Fruit fly (Drosophila melanogaster) whole organism, embryonic: Measurements from ENCODE around the gene CG6040.

Experiments
- Asciz ChIP-seq: fragments of 200-800 bp; sonication (Bioruptor generic); optimal IDR thresholded peaks from 2 replicates; lab custom pipeline; 2017; ENCODE audit warnings: missing biosample characterization, mild to moderate bottlenecking, missing genetic modification characterization, missing genetic modification reagents
- B-H1 ChIP-seq: fragments of 200-800 bp; sonication (Bioruptor generic); IDR thresholded peaks from 3 replicates; pipeline ENCODE4 v1.3.6; 2022; ENCODE audit warnings: missing biosample characterization, missing genetic modification characterization
- Bdp1 ChIP-seq: fragments of 200-800 bp; sonication (Bioruptor generic); optimal IDR thresholded peaks from 3 replicates; lab custom pipeline; 2016; ENCODE audit warnings: missing biosample characterization, missing genetic modification characterization
- CG10654 ChIP-seq: fragments of 200-800 bp; sonication (Bioruptor generic); optimal IDR thresholded peaks from 2 replicates; lab custom pipeline; 2016; ENCODE audit warnings: missing biosample characterization, missing genetic modification characterization
- CG11456 ChIP-seq: fragments of 200-800 bp; sonication (Bioruptor generic); IDR thresholded peaks from 3 replicates; pipeline ENCODE4 v1.3.6; 2022; ENCODE audit warnings: missing biosample characterization, missing genetic modification characterization
- CG12219 ChIP-seq: fragments of 200-800 bp; sonication (Bioruptor generic); optimal IDR thresholded peaks from 3 replicates; lab custom pipeline; 2018; ENCODE audit warnings: missing biosample characterization, mild to moderate bottlenecking, missing genetic modification characterization
- CG12299 ChIP-seq: fragments of 200-800 bp; sonication (Bioruptor generic); optimal IDR thresholded peaks from 2 replicates; lab custom pipeline; 2018; ENCODE audit warnings: missing biosample characterization, mild to moderate bottlenecking, missing genetic modification characterization
- CG13424 ChIP-seq: fragments of 200-800 bp; sonication (Bioruptor generic); optimal IDR thresholded peaks from 2 replicates; lab custom pipeline; 2019; ENCODE audit warnings: missing biosample characterization, mild to moderate bottlenecking, missing genetic modification characterization, moderate library complexity
- CG14050 ChIP-seq: fragments of 200-800 bp; sonication (Bioruptor generic); IDR thresholded peaks from 3 replicates; pipeline ENCODE4 v1.3.6; 2022; ENCODE audit warnings: missing biosample characterization, missing genetic modification characterization
- CG14667 ChIP-seq: fragments of 200-800 bp; sonication (Bioruptor generic); IDR thresholded peaks from 2 replicates; pipeline ENCODE4 v1.3.6; 2022; ENCODE audit warnings: missing biosample characterization, missing genetic modification characterization
- CG15269 ChIP-seq: fragments of 200-800 bp; sonication (Bioruptor generic); optimal IDR thresholded peaks from 2 replicates; lab custom pipeline; 2018; ENCODE audit warnings: missing biosample characterization, mild to moderate bottlenecking, missing genetic modification characterization, moderate library complexity
- CG15479 ChIP-seq: fragments of 200-800 bp; sonication (Bioruptor generic); optimal IDR thresholded peaks from 3 replicates; lab custom pipeline; 2019; ENCODE audit warnings: missing biosample characterization, mild to moderate bottlenecking, missing genetic modification characterization, moderate library complexity
- CG1603 ChIP-seq: fragments of 200-800 bp; sonication (Bioruptor generic); optimal IDR thresholded peaks from 2 replicates; lab custom pipeline; 2019; ENCODE audit warnings: missing biosample characterization, mild to moderate bottlenecking, missing genetic modification characterization, moderate library complexity
- CG18262 ChIP-seq: fragments of 200-800 bp; optimal IDR thresholded peaks from 3 replicates; lab custom pipeline; 2019; ENCODE audit warnings: missing biosample characterization, mild to moderate bottlenecking, missing genetic modification characterization, moderate library complexity
- CG30020 ChIP-seq: fragments of 200-800 bp; optimal IDR thresholded peaks from 2 replicates; lab custom pipeline; 2019; ENCODE audit warnings: missing biosample characterization, mild to moderate bottlenecking, missing genetic modification characterization, moderate library complexity
- CG7271 ChIP-seq: fragments of 200-800 bp; sonication (Bioruptor generic); optimal IDR thresholded peaks from 2 replicates; lab custom pipeline; 2018; ENCODE audit warnings: missing biosample characterization, mild to moderate bottlenecking, missing genetic modification characterization, moderate library complexity
- CG7928 ChIP-seq: fragments of 200-800 bp; sonication (Bioruptor generic); optimal IDR thresholded peaks from 2 replicates; lab custom pipeline; 2017; ENCODE audit warnings: missing biosample characterization, mild to moderate bottlenecking, missing genetic modification characterization
- CG7963 ChIP-seq: fragments of 200-800 bp; sonication (Bioruptor generic); IDR thresholded peaks from 3 replicates; pipeline ENCODE4 v1.3.6; 2022; ENCODE audit warnings: missing biosample characterization, missing genetic modification characterization; ENCODE audit not compliant: partially characterized antibody
- Dek ChIP-seq: fragments of 200-800 bp; sonication (Bioruptor generic); optimal IDR thresholded peaks from 3 replicates; lab custom pipeline; 2019; ENCODE audit warnings: missing biosample characterization, mild to moderate bottlenecking, missing genetic modification characterization, moderate library complexity
- Dfd ChIP-seq, 2 experiments: fragments of >200 bp; optimal IDR thresholded peaks; 2 replicates each; lab custom pipeline; 2017; ENCODE audit warnings: missing biosample characterization in 2 of 2, missing genetic modification characterization in 2 of 2
- ERR ChIP-seq: fragments of 200-800 bp; sonication (Bioruptor generic); optimal IDR thresholded peaks from 2 replicates; lab custom pipeline; 2016; ENCODE audit warnings: missing biosample characterization, missing genetic modification characterization
- Elba2 ChIP-seq: fragments of 200-800 bp; sonication (Bioruptor generic); optimal IDR thresholded peaks from 3 replicates; lab custom pipeline; 2016; ENCODE audit warnings: missing biosample characterization, missing genetic modification characterization
- HmgZ ChIP-seq: fragments of 200-800 bp; sonication (Bioruptor generic); optimal IDR thresholded peaks from 2 replicates; lab custom pipeline; 2018; ENCODE audit warnings: missing biosample characterization, mild to moderate bottlenecking, missing genetic modification characterization
- Hr39 ChIP-seq: fragments of >200 bp; optimal IDR thresholded peaks from 2 replicates; lab custom pipeline; 2017
- Kr ChIP-seq: fragments of 200-800 bp; sonication (Bioruptor generic); optimal IDR thresholded peaks from 2 replicates; lab custom pipeline; 2017; ENCODE audit warnings: missing biosample characterization, mild to moderate bottlenecking, missing genetic modification characterization
- MESR4 ChIP-seq: fragments of 200-800 bp; sonication (Bioruptor generic); optimal IDR thresholded peaks from 2 replicates; lab custom pipeline; 2018; ENCODE audit warnings: missing biosample characterization, mild to moderate bottlenecking, missing genetic modification characterization, moderate library complexity
- Max ChIP-seq: fragments of 200-800 bp; sonication (Bioruptor generic); optimal IDR thresholded peaks from 2 replicates; lab custom pipeline; 2016; ENCODE audit warnings: missing biosample characterization, mild to moderate bottlenecking, missing genetic modification characterization
- Ravus ChIP-seq: fragments of 200-800 bp; sonication (Bioruptor generic); IDR thresholded peaks from 2 replicates; pipeline ENCODE4 v1.3.6; 2022; ENCODE audit warnings: missing biosample characterization, missing genetic modification characterization
- Sox102F ChIP-seq: fragments of 200-800 bp; sonication (Bioruptor generic); optimal IDR thresholded peaks from 2 replicates; lab custom pipeline; 2018; ENCODE audit warnings: missing biosample characterization, mild to moderate bottlenecking, missing genetic modification characterization, moderate library complexity
- Usf ChIP-seq: fragments of 200-800 bp; sonication (Bioruptor generic); optimal IDR thresholded peaks from 2 replicates; lab custom pipeline; 2017; ENCODE audit warnings: missing genotype, missing biosample characterization, missing genetic modification characterization
- Vsx1 ChIP-seq: fragments of 200-800 bp; sonication (Bioruptor generic); optimal IDR thresholded peaks from 2 replicates; lab custom pipeline; 2017; ENCODE audit warnings: missing biosample characterization, mild to moderate bottlenecking, missing genetic modification characterization, missing genetic modification reagents
- Xbp1 ChIP-seq: fragments of 200-800 bp; sonication (Bioruptor generic); optimal IDR thresholded peaks from 3 replicates; lab custom pipeline; 2016; ENCODE audit warnings: missing biosample characterization, mild to moderate bottlenecking, missing genetic modification characterization
- cg ChIP-seq: fragments of 200-800 bp; sonication (Bioruptor generic); optimal IDR thresholded peaks from 3 replicates; lab custom pipeline; 2019; ENCODE audit warnings: missing biosample characterization, mild to moderate bottlenecking, missing genetic modification characterization, moderate library complexity
- chif ChIP-seq, 2 experiments: fragments of 200-800 bp; sonication (Bioruptor generic); optimal IDR thresholded peaks; 3 replicates each; lab custom pipeline; 2016; ENCODE audit warnings: missing biosample characterization in 2 of 2, missing genetic modification characterization in 2 of 2
- crc ChIP-seq: fragments of 200-800 bp; sonication (Bioruptor generic); optimal IDR thresholded peaks from 2 replicates; lab custom pipeline; 2016; ENCODE audit warnings: missing biosample characterization, missing genetic modification characterization
- da ChIP-seq: fragments of 200-800 bp; sonication (Bioruptor generic); optimal IDR thresholded peaks from 2 replicates; lab custom pipeline; 2016; ENCODE audit warnings: missing biosample characterization, missing genetic modification characterization
- eyg ChIP-seq: fragments of 200-800 bp; sonication (Bioruptor generic); optimal IDR thresholded peaks from 3 replicates; lab custom pipeline; 2016; ENCODE audit warnings: missing biosample characterization, missing genetic modification characterization
- gfzf ChIP-seq: fragments of 200-800 bp; sonication (Bioruptor generic); optimal IDR thresholded peaks from 2 replicates; lab custom pipeline; 2016; ENCODE audit warnings: missing biosample characterization, mild to moderate bottlenecking, missing genetic modification characterization, moderate library complexity
- grn ChIP-seq: fragments of 200-800 bp; sonication (Bioruptor generic); optimal IDR thresholded peaks from 3 replicates; lab custom pipeline; 2017; ENCODE audit warnings: missing biosample characterization, missing genetic modification characterization
- gro ChIP-seq: fragments of 200-800 bp; sonication (Bioruptor generic); optimal IDR thresholded peaks from 2 replicates; lab custom pipeline; 2016; ENCODE audit warnings: missing biosample characterization, missing genetic modification characterization
- inv ChIP-seq: fragments of 200-800 bp; sonication (Bioruptor generic); IDR thresholded peaks from 2 replicates; pipeline ENCODE4 v1.3.6; 2022; ENCODE audit warnings: missing biosample characterization, missing genetic modification characterization; ENCODE audit not compliant: partially characterized antibody
- jigr1 ChIP-seq: fragments of 200-800 bp; sonication (Bioruptor generic); IDR thresholded peaks from 3 replicates; pipeline ENCODE4 v1.3.6; 2022; ENCODE audit warnings: missing biosample characterization, missing genetic modification characterization
- jing ChIP-seq: fragments of 200-800 bp; sonication (Bioruptor generic); optimal IDR thresholded peaks from 2 replicates; lab custom pipeline; 2018; ENCODE audit warnings: missing biosample characterization, mild to moderate bottlenecking, missing genetic modification characterization
- lilli ChIP-seq: fragments of 200-800 bp; sonication (Bioruptor generic); optimal IDR thresholded peaks from 3 replicates; lab custom pipeline; 2016; ENCODE audit warnings: missing biosample characterization, missing genetic modification characterization
- pfk ChIP-seq: fragments of 200-800 bp; sonication (Bioruptor generic); optimal IDR thresholded peaks from 2 replicates; lab custom pipeline; 2018; ENCODE audit warnings: missing biosample characterization, mild to moderate bottlenecking, missing genetic modification characterization, moderate library complexity
- pho ChIP-seq: fragments of 200-800 bp; sonication (Bioruptor generic); optimal IDR thresholded peaks from 2 replicates; lab custom pipeline; 2016; ENCODE audit warnings: missing biosample characterization, missing genetic modification characterization
- slbo ChIP-seq: fragments of 200-800 bp; sonication (Bioruptor generic); IDR thresholded peaks from 2 replicates; pipeline ENCODE4 v1.3.6; 2022; ENCODE audit warnings: missing biosample characterization, missing genetic modification characterization
- trem ChIP-seq: fragments of 200-800 bp; optimal IDR thresholded peaks from 3 replicates; lab custom pipeline; 2019; ENCODE audit warnings: missing biosample characterization, mild to moderate bottlenecking, missing genetic modification characterization, moderate library complexity
- twi ChIP-seq: fragments of 200-800 bp; optimal IDR thresholded peaks from 2 replicates; lab custom pipeline; 2019; ENCODE audit warnings: missing biosample characterization, mild to moderate bottlenecking, missing genetic modification characterization, moderate library complexity
- usp ChIP-seq: fragments of >200 bp; optimal IDR thresholded peaks from 2 replicates; lab custom pipeline; 2017; ENCODE audit warnings: missing biosample characterization, missing genetic modification characterization
- wek ChIP-seq: fragments of 200-800 bp; sonication (Bioruptor generic); optimal IDR thresholded peaks from 3 replicates; lab custom pipeline; 2018; ENCODE audit warnings: missing biosample characterization, mild to moderate bottlenecking, missing genetic modification characterization, moderate library complexity

CG6040 gene

DNA sequence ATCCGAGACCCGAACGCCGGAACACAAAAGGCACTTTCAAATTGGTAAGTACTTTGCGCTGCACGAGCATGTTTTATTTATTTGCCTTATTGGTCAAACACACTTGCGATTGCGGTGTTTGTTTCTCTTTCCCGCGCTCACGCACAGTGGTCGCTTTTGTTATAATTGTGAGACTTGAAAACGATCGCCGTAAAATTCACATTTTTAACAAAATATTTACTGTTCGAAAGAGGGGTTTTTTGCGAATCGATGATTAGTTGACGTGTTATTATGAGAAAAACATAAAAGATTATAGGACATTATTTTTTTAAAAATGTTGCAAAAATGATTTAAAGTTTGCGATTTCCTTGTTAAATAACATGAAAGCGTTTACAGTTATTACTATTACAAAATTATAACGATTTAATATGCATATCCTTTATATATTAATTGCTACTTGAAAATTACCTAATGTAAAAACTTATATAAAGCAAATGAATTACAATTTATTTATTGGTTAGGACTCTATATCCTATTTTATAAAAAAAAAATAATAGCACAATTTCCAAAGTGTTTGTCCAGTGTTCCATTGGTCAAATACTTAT, 68.2 kb downstream of the CG6040 start (continued):
- TF ChIP-seq Max (no peak), CG15479 (GFP tag; lab: Kevin White, UChicago) (no peak), Kr (GFP tag; lab: Kevin White, UChicago) (no peak), pfk (GFP tag; lab: Kevin White, UChicago) (no peak), cg (GFP tag; lab: Kevin White, UChicago) (no peak), Asciz (GFP tag; lab: Kevin White, UChicago) (peak; percentile 2), wek (GFP tag; lab: Kevin White, UChicago) (no peak), grn (GFP tag; lab: Kevin White, UChicago) (no peak), usp (GFP tag; lab: Kevin White, UChicago) (no peak), CG14050 (GFP tag; lab: Robert Waterston, UW) (no peak), gro (GFP tag; lab: Kevin White, UChicago) (no peak), chif (GFP tag; optimal IDR thresholded peaks at IDR 0.05; lab: Kevin White, UChicago) (peak; percentile 1 to 17), Usf (GFP tag; lab: Kevin White, UChicago) (peak; percentile 24), trem (no peak), CG30020 (tag; lab: Kevin White, UChicago) (no peak), CG11456 (GFP tag; lab: Robert Waterston, UW) (peak; percentile 53; the same call in 1 of the 3 replicates), da (GFP tag; lab: Kevin White, UChicago) (no peak), CG10654 (GFP tag; lab: Kevin White, UChicago) (no peak), MESR4 (GFP tag; lab: Kevin White, UChicago) (no peak), jigr1 (no peak), CG13424 (peak; percentile 57), twi (tag; lab: Kevin White, UChicago) (no peak), Bdp1 (GFP tag; lab: Kevin White, UChicago) (peak; percentile 42), CG12219 (GFP tag; lab: Kevin White, UChicago) (no peak), Dfd (GFP tag; optimal IDR thresholded peaks at IDR 0.05; lab: Kevin White, UChicago) (no peak), Sox102F (GFP tag; lab: Kevin White, UChicago) (peak; percentile 45), B-H1 (GFP tag; lab: Robert Waterston, UW) (no peak), jing (GFP tag; lab: Kevin White, UChicago) (no peak), Vsx1 (GFP tag; lab: Kevin White, UChicago) (no peak), crc (GFP tag; lab: Kevin White, UChicago) (no peak), HmgZ (tag; lab: Kevin White, UChicago) (peak; percentile 16), eyg (GFP tag; lab: Kevin White, UChicago) (no peak), gfzf (no peak), lilli (GFP tag; lab: Kevin White, UChicago) (peak; percentile 48), slbo (GFP tag; lab: Robert Waterston, UW) (peak; percentile 31; the same call in 1 of the 2 replicates), Dek (no peak), Elba2 (GFP tag; lab: Kevin White, UChicago) (peak; percentile 90), CG1603 (tag; lab: Kevin White, UChicago) (peak; percentile 15), CG7271 (tag; lab: Kevin White, UChicago) (no peak), CG12299 (tag; lab: Kevin White, UChicago) (no peak), CG7963 (GFP tag; lab: Robert Waterston, UW) (no peak), Hr39 (lab: Kevin White, UChicago) (no peak), Xbp1 (GFP tag; lab: Kevin White, UChicago) (peak; percentile 44), CG18262 (peak; percentile 58), inv (no peak), CG7928 (GFP tag; lab: Kevin White, UChicago) (no peak), pho (no peak), ERR (GFP tag; lab: Kevin White, UChicago) (no peak), CG15269 (peak; percentile 52), Ravus (no peak), CG14667 (GFP tag; lab: Robert Waterston, UW) (no peak)
